Fruit fly (Drosophila melanogaster) whole organism, embryonic: Measurements from ENCODE around the gene Dup99B.

Source experiments
- Bteb2 ChIP-seq: fragments of 200-800 bp; sonication (Bioruptor generic); optimal IDR thresholded peaks from 2 replicates; lab custom pipeline; 2016; ENCODE audit warnings: missing biosample characterization, missing genetic modification characterization
- CG12219 ChIP-seq: fragments of 200-800 bp; sonication (Bioruptor generic); optimal IDR thresholded peaks from 3 replicates; lab custom pipeline; 2018; ENCODE audit warnings: missing biosample characterization, mild to moderate bottlenecking, missing genetic modification characterization
- CG12744 ChIP-seq: fragments of 200-800 bp; sonication (Bioruptor generic); optimal IDR thresholded peaks from 2 replicates; lab custom pipeline; 2016; ENCODE audit warnings: missing biosample characterization, missing genetic modification characterization
- CG15514 ChIP-seq: fragments of 200-800 bp; sonication (Bioruptor generic); optimal IDR thresholded peaks from 3 replicates; lab custom pipeline; 2017; ENCODE audit warnings: missing biosample characterization, missing genetic modification characterization, mild to moderate bottlenecking, moderate library complexity, missing genetic modification reagents
- CG1603 ChIP-seq: fragments of 200-800 bp; sonication (Bioruptor generic); optimal IDR thresholded peaks from 2 replicates; lab custom pipeline; 2019; ENCODE audit warnings: missing biosample characterization, mild to moderate bottlenecking, missing genetic modification characterization, moderate library complexity
- CG17328 ChIP-seq: fragments of 200-800 bp; sonication (Bioruptor generic); IDR thresholded peaks from 2 replicates; pipeline ENCODE4 v1.3.6; 2022; ENCODE audit warnings: missing biosample characterization, missing genetic modification characterization
- CG18599 ChIP-seq: fragments of 200-800 bp; sonication (Bioruptor generic); optimal IDR thresholded peaks from 3 replicates; lab custom pipeline; 2017; ENCODE audit warnings: missing biosample characterization, missing genetic modification characterization, mild to moderate bottlenecking, moderate library complexity, missing genetic modification reagents
- CG31224 ChIP-seq: fragments of 200-800 bp; sonication (Bioruptor generic); IDR thresholded peaks from 2 replicates; pipeline ENCODE4 v1.3.6; 2022; ENCODE audit warnings: missing biosample characterization, missing genetic modification characterization
- CG31388 ChIP-seq: fragments of 200-800 bp; sonication (Bioruptor generic); optimal IDR thresholded peaks from 2 replicates; lab custom pipeline; 2016; ENCODE audit warnings: missing biosample characterization, missing genetic modification characterization
- CG3847 ChIP-seq: fragments of 200-800 bp; sonication (Bioruptor generic); IDR thresholded peaks from 2 replicates; pipeline ENCODE4 v1.3.6; 2022; ENCODE audit warnings: missing biosample characterization, missing genetic modification characterization
- CG4730 ChIP-seq: fragments of 200-800 bp; sonication (Bioruptor generic); IDR thresholded peaks from 2 replicates; pipeline ENCODE4 v1.3.6; 2022; ENCODE audit warnings: missing biosample characterization, missing genetic modification characterization
- CG7745 ChIP-seq: fragments of 200-800 bp; sonication (Bioruptor generic); optimal IDR thresholded peaks from 2 replicates; lab custom pipeline; 2018; ENCODE audit warnings: missing biosample characterization, mild to moderate bottlenecking, missing genetic modification characterization, moderate library complexity
- CG8359 ChIP-seq: fragments of 200-800 bp; sonication (Bioruptor generic); optimal IDR thresholded peaks from 2 replicates; lab custom pipeline; 2017; ENCODE audit warnings: missing biosample characterization, mild to moderate bottlenecking, missing genetic modification characterization, borderline replicate concordance
- CG8765 ChIP-seq: fragments of 200-800 bp; sonication (Bioruptor generic); IDR thresholded peaks from 2 replicates; pipeline ENCODE4 v1.3.6; 2022; ENCODE audit warnings: missing biosample characterization, missing genetic modification characterization
- CoRest ChIP-seq: fragments of 200-800 bp; sonication (Bioruptor generic); optimal IDR thresholded peaks from 3 replicates; lab custom pipeline; 2018; ENCODE audit warnings: missing biosample characterization, mild to moderate bottlenecking, missing genetic modification characterization, moderate library complexity
- D19B ChIP-seq: fragments of 200-800 bp; sonication (Bioruptor generic); optimal IDR thresholded peaks from 2 replicates; lab custom pipeline; 2017; ENCODE audit warnings: missing biosample characterization, mild to moderate bottlenecking, missing genetic modification characterization
- Dbx ChIP-seq: fragments of 200-800 bp; sonication (Bioruptor generic); IDR thresholded peaks from 3 replicates; pipeline ENCODE4 v1.3.6; 2022; ENCODE audit warnings: missing biosample characterization, missing genetic modification characterization
- Doc3 ChIP-seq: fragments of 200-800 bp; sonication (Bioruptor generic); IDR thresholded peaks from 3 replicates; pipeline ENCODE4 v1.3.6; 2022; ENCODE audit warnings: missing biosample characterization, missing genetic modification characterization; ENCODE audit not compliant: partially characterized antibody
- E2f1 ChIP-seq: fragments of 200-800 bp; sonication (Bioruptor generic); IDR thresholded peaks from 2 replicates; pipeline ENCODE4 v1.3.6; 2022; ENCODE audit warnings: missing biosample characterization, missing genetic modification characterization
- HmgZ ChIP-seq: fragments of 200-800 bp; sonication (Bioruptor generic); optimal IDR thresholded peaks from 2 replicates; lab custom pipeline; 2018; ENCODE audit warnings: missing biosample characterization, mild to moderate bottlenecking, missing genetic modification characterization
- Hr78 ChIP-seq, 2 experiments: fragments of 200-800 bp in 1 of 2; fragments of >200 bp in 1 of 2; sonication (Bioruptor generic) in 1 of 2; optimal IDR thresholded peaks; 2 replicates each; lab custom pipeline; 2017 to 2019; ENCODE audit warnings: missing biosample characterization in 2 of 2, missing genetic modification characterization in 2 of 2, mild to moderate bottlenecking in 1 of 2, moderate library complexity in 1 of 2
- Mes4 ChIP-seq: fragments of 200-800 bp; sonication (Bioruptor generic); optimal IDR thresholded peaks from 2 replicates; lab custom pipeline; 2016; ENCODE audit warnings: missing biosample characterization, missing genetic modification characterization
- Mrtf ChIP-seq: fragments of 200-800 bp; sonication (Bioruptor generic); IDR thresholded peaks from 3 replicates; pipeline ENCODE4 v1.3.6; 2022; ENCODE audit warnings: missing biosample characterization, missing genetic modification characterization
- NC2α ChIP-seq: fragments of 200-800 bp; sonication (Bioruptor generic); optimal IDR thresholded peaks from 2 replicates; lab custom pipeline; 2016; ENCODE audit warnings: missing biosample characterization, missing genetic modification characterization
- Nf-YA ChIP-seq: fragments of 200-800 bp; sonication (Bioruptor generic); IDR thresholded peaks from 2 replicates; pipeline ENCODE4 v1.3.6; 2022; ENCODE audit warnings: missing biosample characterization, missing genetic modification characterization
- Sox100B ChIP-seq: fragments of 200-800 bp; sonication (Bioruptor generic); optimal IDR thresholded peaks from 3 replicates; lab custom pipeline; 2018; ENCODE audit warnings: missing biosample characterization, mild to moderate bottlenecking, missing genetic modification characterization
- Xbp1 ChIP-seq: fragments of 200-800 bp; sonication (Bioruptor generic); optimal IDR thresholded peaks from 3 replicates; lab custom pipeline; 2016; ENCODE audit warnings: missing biosample characterization, mild to moderate bottlenecking, missing genetic modification characterization
- al ChIP-seq: fragments of 200-800 bp; sonication (Bioruptor generic); IDR thresholded peaks from 2 replicates; pipeline ENCODE4 v1.3.6; 2022; ENCODE audit warnings: missing biosample characterization, missing genetic modification characterization
- ap ChIP-seq: fragments of 200-800 bp; sonication (Bioruptor generic); IDR thresholded peaks from 2 replicates; pipeline ENCODE4 v1.3.6; 2022; ENCODE audit warnings: missing biosample characterization, missing genetic modification characterization
- btn ChIP-seq: fragments of 200-800 bp; sonication (Bioruptor generic); optimal IDR thresholded peaks from 2 replicates; lab custom pipeline; 2016; ENCODE audit warnings: missing biosample characterization, missing genetic modification characterization
- cato ChIP-seq: fragments of 200-800 bp; sonication (Bioruptor generic); optimal IDR thresholded peaks from 2 replicates; lab custom pipeline; 2016; ENCODE audit warnings: missing biosample characterization, missing genetic modification characterization, borderline replicate concordance
- crol ChIP-seq: fragments of 200-800 bp; sonication (Bioruptor generic); IDR thresholded peaks from 2 replicates; pipeline ENCODE4 v1.3.6; 2022; ENCODE audit warnings: missing biosample characterization, missing genetic modification characterization
- cwo ChIP-seq: fragments of 200-800 bp; sonication (Bioruptor generic); optimal IDR thresholded peaks from 3 replicates; lab custom pipeline; 2017; ENCODE audit warnings: missing biosample characterization, missing genetic modification characterization, mild to moderate bottlenecking, moderate library complexity, missing genetic modification reagents
- disco-r ChIP-seq: fragments of 200-800 bp; sonication (Bioruptor generic); optimal IDR thresholded peaks from 2 replicates; lab custom pipeline; 2016; ENCODE audit warnings: missing biosample characterization, missing genetic modification characterization
- dm ChIP-seq: fragments of 200-800 bp; sonication (Bioruptor generic); optimal IDR thresholded peaks from 3 replicates; lab custom pipeline; 2016; ENCODE audit warnings: missing biosample characterization, missing genetic modification characterization
- dmrt11E ChIP-seq: fragments of 200-800 bp; sonication (Bioruptor generic); optimal IDR thresholded peaks from 3 replicates; lab custom pipeline; 2018; ENCODE audit warnings: missing biosample characterization, mild to moderate bottlenecking, missing genetic modification characterization, moderate library complexity
- dmrt99B ChIP-seq: fragments of 200-800 bp; sonication (Bioruptor generic); optimal IDR thresholded peaks from 2 replicates; lab custom pipeline; 2018; ENCODE audit warnings: missing biosample characterization, mild to moderate bottlenecking, missing genetic modification characterization, moderate library complexity
- ems ChIP-seq: fragments of 200-800 bp; sonication (Bioruptor generic); optimal IDR thresholded peaks from 3 replicates; lab custom pipeline; 2016; ENCODE audit warnings: missing biosample characterization, missing genetic modification characterization
- eyg ChIP-seq: fragments of 200-800 bp; sonication (Bioruptor generic); optimal IDR thresholded peaks from 3 replicates; lab custom pipeline; 2016; ENCODE audit warnings: missing biosample characterization, missing genetic modification characterization
- gro ChIP-seq: fragments of 200-800 bp; sonication (Bioruptor generic); optimal IDR thresholded peaks from 2 replicates; lab custom pipeline; 2016; ENCODE audit warnings: missing biosample characterization, missing genetic modification characterization
- ind ChIP-seq: fragments of 200-800 bp; sonication (Bioruptor generic); optimal IDR thresholded peaks from 3 replicates; lab custom pipeline; 2016; ENCODE audit warnings: missing biosample characterization, missing genetic modification characterization
- ken ChIP-seq: fragments of 200-800 bp; sonication (Bioruptor generic); IDR thresholded peaks from 3 replicates; pipeline ENCODE4 v1.3.6; 2022; ENCODE audit warnings: missing biosample characterization, missing genetic modification characterization
- lmd ChIP-seq: fragments of 200-800 bp; sonication (Bioruptor generic); IDR thresholded peaks from 2 replicates; pipeline ENCODE4 v1.3.6; 2022; ENCODE audit warnings: missing biosample characterization, missing genetic modification characterization
- otp ChIP-seq: fragments of 200-800 bp; sonication (Bioruptor generic); IDR thresholded peaks from 3 replicates; pipeline ENCODE4, ENCODE4 v1.3.6; 2022; ENCODE audit warnings: missing biosample characterization, missing genetic modification characterization
- p53 ChIP-seq: fragments of 200-800 bp; sonication (Bioruptor generic); optimal IDR thresholded peaks from 2 replicates; lab custom pipeline; 2016; ENCODE audit warnings: missing biosample characterization, missing genetic modification characterization
- pan ChIP-seq, 4 experiments: fragments of >200 bp in 3 of 4; fragments of 200-800 bp in 1 of 4; sonication (Bioruptor generic) in 1 of 4; optimal IDR thresholded peaks in 3 of 4; IDR thresholded peaks in 1 of 4; 2 replicates each; pipeline versions ENCODE4 v1.3.6 to Lab custom; 2017 to 2022; ENCODE audit warnings: missing biosample characterization in 2 of 4, missing genetic modification characterization in 2 of 4, mixed read lengths in 1 of 4
- pita ChIP-seq: fragments of 200-800 bp; sonication (Bioruptor generic); optimal IDR thresholded peaks from 2 replicates; lab custom pipeline; 2017; ENCODE audit warnings: missing biosample characterization, mild to moderate bottlenecking, missing genetic modification characterization
- sens ChIP-seq: fragments of 200-800 bp; sonication (Bioruptor generic); peaks from one replicate; lab custom pipeline; 2016; ENCODE audit warnings: missing biosample characterization, missing genetic modification characterization
- tap ChIP-seq: fragments of 200-800 bp; optimal IDR thresholded peaks from 3 replicates; lab custom pipeline; 2019; ENCODE audit warnings: missing biosample characterization, mild to moderate bottlenecking, missing genetic modification characterization, moderate library complexity
- wek ChIP-seq: fragments of 200-800 bp; sonication (Bioruptor generic); optimal IDR thresholded peaks from 3 replicates; lab custom pipeline; 2018; ENCODE audit warnings: missing biosample characterization, mild to moderate bottlenecking, missing genetic modification characterization, moderate library complexity

Gene Dup99B

dm6 chr3R:29736678-29737093, 21.5 kb upstream of the Dup99B start, which contains the start of the genes CG7601 and CIA30 (continued):
- peak; percentile 100 for TF ChIP-seq ind (GFP tag; lab: Kevin White, UChicago)
- peak; percentile 96 for TF ChIP-seq CG1603 (tag; lab: Kevin White, UChicago)
- TF ChIP-seq otp (GFP tag; lab: Robert Waterston, UW), result peak; percentile 100
- TF ChIP-seq NC2α (GFP tag; lab: Kevin White, UChicago), result peak; percentile 94
- peak; percentile 93 for TF ChIP-seq D19B (GFP tag; lab: Kevin White, UChicago)
- TF ChIP-seq CG4730 (GFP tag; lab: Robert Waterston, UW), result peak; percentile 100
- peak; percentile 97 for TF ChIP-seq Bteb2 (GFP tag; lab: Kevin White, UChicago)
- peak; percentile 93 for TF ChIP-seq CG15514 (GFP tag; lab: Kevin White, UChicago)
- peak; percentile 95 for TF ChIP-seq CG12744
- TF ChIP-seq Nf-YA, result peak; percentile 100
- TF ChIP-seq CG31224, result peak; percentile 99
- peak; percentile 92 for TF ChIP-seq wek (GFP tag; lab: Kevin White, UChicago)
- peak; percentile 100 for TF ChIP-seq CG3847 (GFP tag; lab: Robert Waterston, UW)
- TF ChIP-seq ems, result peak; percentile 98
- peak; percentile 99 for TF ChIP-seq Xbp1 (GFP tag; lab: Kevin White, UChicago)
- peak; percentile 97 for TF ChIP-seq cwo (GFP tag; lab: Kevin White, UChicago)
- peak; percentile 100 for TF ChIP-seq ap (GFP tag; lab: Robert Waterston, UW)
- TF ChIP-seq CoRest (tag; lab: Kevin White, UChicago), result peak; percentile 98
- peak; percentile 97 for TF ChIP-seq disco-r (GFP tag; lab: Kevin White, UChicago)
- TF ChIP-seq p53 (GFP tag; lab: Kevin White, UChicago), result peak; percentile 95
- peak; percentile 100 for TF ChIP-seq Mrtf (GFP tag; lab: Robert Waterston, UW)
- TF ChIP-seq pita, result no peak
- no peak for TF ChIP-seq Doc3 (GFP tag; lab: Robert Waterston, UW)
- TF ChIP-seq lmd (GFP tag; lab: Robert Waterston, UW), result peak; percentile 100
- TF ChIP-seq gro, result peak; percentile 99
- TF ChIP-seq Mes4 (GFP tag; lab: Kevin White, UChicago), result peak; percentile 96
- TF ChIP-seq dmrt99B, result peak; percentile 97
- TF ChIP-seq dm, result peak; percentile 96
- peak; percentile 46 for TF ChIP-seq CG7745 (tag; lab: Kevin White, UChicago)
- peak; percentile 99 for TF ChIP-seq CG17328 (GFP tag; lab: Robert Waterston, UW)
- TF ChIP-seq crol (GFP tag; lab: Robert Waterston, UW), result peak; percentile 94
- peak; percentile 94 for TF ChIP-seq CG12219 (GFP tag; lab: Kevin White, UChicago)
- peak in 1 of 2 experiments; percentile 94 for TF ChIP-seq Hr78 (GFP tag; optimal IDR thresholded peaks at IDR 0.05; lab: Kevin White, UChicago)
- peak; percentile 89 for TF ChIP-seq CG8359 (GFP tag; lab: Kevin White, UChicago)
- peak; percentile 98 for TF ChIP-seq CG18599
- TF ChIP-seq eyg (GFP tag; lab: Kevin White, UChicago), result peak; percentile 98
- peak; percentile 100 for TF ChIP-seq ken (GFP tag; lab: Robert Waterston, UW)
- TF ChIP-seq pan (optimal IDR thresholded peaks at IDR 0.05; lab: Kevin White, UChicago), result no peak
- TF ChIP-seq pan (GFP tag; optimal IDR thresholded peaks at IDR 0.05 in 1 of 2, IDR thresholded peaks at IDR 0.05 in 1 of 2), result peak in 1 of 2 experiments; percentile 100
- TF ChIP-seq al (GFP tag; lab: Robert Waterston, UW), result peak; percentile 100
- peak; percentile 97 for TF ChIP-seq tap
- peak; percentile 95 for TF ChIP-seq dmrt11E
- TF ChIP-seq Dbx (GFP tag; lab: Robert Waterston, UW), result peak; percentile 100
- TF ChIP-seq Sox100B (GFP tag; lab: Kevin White, UChicago), result peak; percentile 97
- peak; percentile 98 for TF ChIP-seq CG31388 (GFP tag; lab: Kevin White, UChicago)
- peak; percentile 98 for TF ChIP-seq HmgZ
- TF ChIP-seq sens, result peak; percentile 100
- TF ChIP-seq btn (GFP tag; lab: Kevin White, UChicago), result peak; percentile 99
- peak; percentile 94 for TF ChIP-seq cato (GFP tag; lab: Kevin White, UChicago)
- peak; percentile 100 for TF ChIP-seq CG8765
- peak; percentile 100 for TF ChIP-seq E2f1 (GFP tag; lab: Robert Waterston, UW)
